Fruit fly (Drosophila melanogaster) whole organism, embryonic: ENCODE data around the gene His3.3B.

Experiments
- C15 ChIP-seq: fragments of 200-800 bp; sonication (Bioruptor generic); IDR thresholded peaks from 3 replicates; pipeline ENCODE4 v1.3.6; 2022; ENCODE audit warnings: missing biosample characterization, missing genetic modification characterization
- CG10267 ChIP-seq: fragments of 200-800 bp; sonication (Bioruptor generic); optimal IDR thresholded peaks from 2 replicates; lab custom pipeline; 2018; ENCODE audit warnings: missing biosample characterization, mild to moderate bottlenecking, missing genetic modification characterization, moderate library complexity
- CG10321 ChIP-seq: fragments of 200-800 bp; sonication (Bioruptor generic); IDR thresholded peaks from 2 replicates; pipeline ENCODE4 v1.3.6; 2022; ENCODE audit warnings: missing biosample characterization, missing genetic modification characterization
- CG12299 ChIP-seq: fragments of 200-800 bp; sonication (Bioruptor generic); optimal IDR thresholded peaks from 2 replicates; lab custom pipeline; 2018; ENCODE audit warnings: missing biosample characterization, mild to moderate bottlenecking, missing genetic modification characterization
- CG12744 ChIP-seq: fragments of 200-800 bp; sonication (Bioruptor generic); optimal IDR thresholded peaks from 2 replicates; lab custom pipeline; 2016; ENCODE audit warnings: missing biosample characterization, missing genetic modification characterization
- CG13287 ChIP-seq: fragments of 200-800 bp; sonication (Bioruptor generic); IDR thresholded peaks from 2 replicates; pipeline ENCODE4 v1.3.6; 2022; ENCODE audit warnings: missing biosample characterization, missing genetic modification characterization; ENCODE audit not compliant: partially characterized antibody
- CG13424 ChIP-seq: fragments of 200-800 bp; sonication (Bioruptor generic); optimal IDR thresholded peaks from 2 replicates; lab custom pipeline; 2019; ENCODE audit warnings: missing biosample characterization, mild to moderate bottlenecking, missing genetic modification characterization, moderate library complexity
- CG13624 ChIP-seq: fragments of 200-800 bp; sonication (Bioruptor generic); optimal IDR thresholded peaks from 2 replicates; lab custom pipeline; 2016; ENCODE audit warnings: missing biosample characterization, missing genetic modification characterization
- CG15479 ChIP-seq: fragments of 200-800 bp; sonication (Bioruptor generic); optimal IDR thresholded peaks from 3 replicates; lab custom pipeline; 2019; ENCODE audit warnings: missing biosample characterization, mild to moderate bottlenecking, missing genetic modification characterization, moderate library complexity
- CG15696 ChIP-seq: fragments of 200-800 bp; sonication (Bioruptor generic); optimal IDR thresholded peaks from 2 replicates; lab custom pipeline; 2019; ENCODE audit warnings: missing biosample characterization, mild to moderate bottlenecking, missing genetic modification characterization, moderate library complexity
- CG16815 ChIP-seq: fragments of 200-800 bp; sonication (Bioruptor generic); optimal IDR thresholded peaks from 3 replicates; lab custom pipeline; 2017; ENCODE audit warnings: missing biosample characterization, mild to moderate bottlenecking, missing genetic modification characterization
- CG18764 ChIP-seq: fragments of 200-800 bp; sonication (Bioruptor generic); optimal IDR thresholded peaks from 3 replicates; lab custom pipeline; 2016; ENCODE audit warnings: missing biosample characterization, missing genetic modification characterization
- CG30020 ChIP-seq: fragments of 200-800 bp; optimal IDR thresholded peaks from 2 replicates; lab custom pipeline; 2019; ENCODE audit warnings: missing biosample characterization, mild to moderate bottlenecking, missing genetic modification characterization, moderate library complexity
- CG32767 ChIP-seq: fragments of 200-800 bp; sonication (Bioruptor generic); IDR thresholded peaks from 2 replicates; pipeline ENCODE4 v1.3.6; 2022; ENCODE audit warnings: missing biosample characterization, missing genetic modification characterization
- CG4282 ChIP-seq: fragments of 200-800 bp; sonication (Bioruptor generic); optimal IDR thresholded peaks from 2 replicates; lab custom pipeline; 2016; ENCODE audit warnings: missing biosample characterization, missing genetic modification characterization
- CG6654 ChIP-seq: fragments of 200-800 bp; sonication (Bioruptor generic); optimal IDR thresholded peaks from 2 replicates; lab custom pipeline; 2017; ENCODE audit warnings: missing biosample characterization, mild to moderate bottlenecking, missing genetic modification characterization
- CG6683 ChIP-seq: fragments of 200-800 bp; sonication (Bioruptor generic); optimal IDR thresholded peaks from 2 replicates; lab custom pipeline; 2017; ENCODE audit warnings: missing biosample characterization, mild to moderate bottlenecking, missing genetic modification characterization, missing genetic modification reagents
- CG7786 ChIP-seq: fragments of 200-800 bp; sonication (Bioruptor generic); optimal IDR thresholded peaks from 2 replicates; lab custom pipeline; 2016; ENCODE audit warnings: missing biosample characterization, missing genetic modification characterization
- CG9817 ChIP-seq: fragments of 200-800 bp; sonication (Bioruptor generic); optimal IDR thresholded peaks from 2 replicates; lab custom pipeline; 2018; ENCODE audit warnings: missing biosample characterization, mild to moderate bottlenecking, missing genetic modification characterization, moderate library complexity
- Camta ChIP-seq: fragments of 200-800 bp; sonication (Bioruptor generic); optimal IDR thresholded peaks from 2 replicates; lab custom pipeline; 2016; ENCODE audit warnings: missing biosample characterization, missing genetic modification characterization
- CoRest ChIP-seq: fragments of 200-800 bp; sonication (Bioruptor generic); optimal IDR thresholded peaks from 3 replicates; lab custom pipeline; 2018; ENCODE audit warnings: missing biosample characterization, mild to moderate bottlenecking, missing genetic modification characterization, moderate library complexity
- D ChIP-seq, 2 experiments: fragments of 200-800 bp in 1 of 2; fragments of >200 bp in 1 of 2; sonication (Bioruptor generic) in 1 of 2; optimal IDR thresholded peaks; 2 replicates in 1 of 2; 3 replicates in 1 of 2; lab custom pipeline; 2017; ENCODE audit warnings: mild to moderate bottlenecking in 1 of 2, missing biosample characterization in 1 of 2, missing genetic modification characterization in 1 of 2, missing genetic modification reagents in 1 of 2
- Deaf1 ChIP-seq: fragments of 200-800 bp; optimal IDR thresholded peaks from 3 replicates; lab custom pipeline; 2019; ENCODE audit warnings: missing biosample characterization, mild to moderate bottlenecking, missing genetic modification characterization, moderate library complexity
- Dfd ChIP-seq, 2 experiments: fragments of >200 bp; optimal IDR thresholded peaks; 2 replicates each; lab custom pipeline; 2017; ENCODE audit warnings: missing biosample characterization in 2 of 2, missing genetic modification characterization in 2 of 2
- Ets65A ChIP-seq: fragments of 200-800 bp; sonication (Bioruptor generic); peaks from one replicate; lab custom pipeline; 2016; ENCODE audit warnings: missing biosample characterization, missing genetic modification characterization
- Neu2 ChIP-seq: fragments of 200-800 bp; sonication (Bioruptor generic); optimal IDR thresholded peaks from 3 replicates; lab custom pipeline; 2016; ENCODE audit warnings: missing biosample characterization, missing genetic modification characterization, borderline replicate concordance
- Nf-YB ChIP-seq: fragments of 200-800 bp; sonication (Bioruptor generic); optimal IDR thresholded peaks from 3 replicates; lab custom pipeline; 2019; ENCODE audit warnings: missing biosample characterization, mild to moderate bottlenecking, missing genetic modification characterization, moderate library complexity
- Nf-YC ChIP-seq: fragments of 200-800 bp; optimal IDR thresholded peaks from 3 replicates; lab custom pipeline; 2019; ENCODE audit warnings: missing biosample characterization, mild to moderate bottlenecking, missing genetic modification characterization, moderate library complexity
- Pdp1 ChIP-seq, 2 experiments: fragments of 200-800 bp; sonication (Bioruptor generic); optimal IDR thresholded peaks; 3 replicates each; lab custom pipeline; 2016; ENCODE audit warnings: missing biosample characterization in 2 of 2, missing genetic modification characterization in 2 of 2, mild to moderate bottlenecking in 1 of 2, moderate library complexity in 1 of 2
- abd-A ChIP-seq: fragments of 200-800 bp; sonication (Bioruptor generic); optimal IDR thresholded peaks from 3 replicates; lab custom pipeline; 2019; ENCODE audit warnings: missing biosample characterization, mild to moderate bottlenecking, missing genetic modification characterization, moderate library complexity
- amos ChIP-seq: fragments of 200-800 bp; sonication (Bioruptor generic); IDR thresholded peaks from 2 replicates; pipeline ENCODE4 v1.3.6; 2022; ENCODE audit warnings: missing biosample characterization, missing genetic modification characterization; ENCODE audit not compliant: partially characterized antibody
- bcd ChIP-seq: fragments of 200-800 bp; sonication (Bioruptor generic); optimal IDR thresholded peaks from 2 replicates; lab custom pipeline; 2017; ENCODE audit warnings: missing biosample characterization, mild to moderate bottlenecking, missing genetic modification characterization
- bsh ChIP-seq, 2 experiments: fragments of 200-800 bp; sonication (Bioruptor generic); optimal IDR thresholded peaks; 2 replicates each; lab custom pipeline; 2017 to 2018; ENCODE audit warnings: mild to moderate bottlenecking in 2 of 2, missing biosample characterization in 2 of 2, missing genetic modification characterization in 2 of 2, moderate library complexity in 1 of 2
- cg ChIP-seq: fragments of 200-800 bp; sonication (Bioruptor generic); optimal IDR thresholded peaks from 3 replicates; lab custom pipeline; 2019; ENCODE audit warnings: missing biosample characterization, mild to moderate bottlenecking, missing genetic modification characterization, moderate library complexity
- chinmo ChIP-seq: fragments of 200-800 bp; sonication (Bioruptor generic); IDR thresholded peaks from 4 replicates; pipeline ENCODE4 v1.3.6; 2022; ENCODE audit warnings: missing biosample characterization, missing genetic modification characterization; ENCODE audit not compliant: partially characterized antibody
- danr ChIP-seq: fragments of 200-800 bp; sonication (Bioruptor generic); IDR thresholded peaks from 2 replicates; pipeline ENCODE4 v1.3.6; 2022; ENCODE audit warnings: missing biosample characterization, missing genetic modification characterization
- ewg ChIP-seq: fragments of 200-800 bp; sonication (Bioruptor generic); optimal IDR thresholded peaks from 3 replicates; lab custom pipeline; 2017; ENCODE audit warnings: mild to moderate bottlenecking, missing biosample characterization, missing genetic modification reagents, missing genetic modification characterization
- gro ChIP-seq: fragments of 200-800 bp; sonication (Bioruptor generic); optimal IDR thresholded peaks from 2 replicates; lab custom pipeline; 2016; ENCODE audit warnings: missing biosample characterization, missing genetic modification characterization
- gsb-n ChIP-seq: fragments of 200-800 bp; sonication (Bioruptor generic); optimal IDR thresholded peaks from 3 replicates; lab custom pipeline; 2018; ENCODE audit warnings: missing biosample characterization, mild to moderate bottlenecking, missing genetic modification characterization
- h ChIP-seq: fragments of >200 bp; optimal IDR thresholded peaks from 2 replicates; lab custom pipeline; 2017
- insv ChIP-seq, 2 experiments: fragments of 200-800 bp; sonication (Bioruptor generic); optimal IDR thresholded peaks; 3 replicates each; lab custom pipeline; 2016 to 2018; ENCODE audit warnings: missing biosample characterization in 2 of 2, missing genetic modification characterization in 2 of 2
- lmd ChIP-seq: fragments of 200-800 bp; sonication (Bioruptor generic); IDR thresholded peaks from 2 replicates; pipeline ENCODE4 v1.3.6; 2022; ENCODE audit warnings: missing biosample characterization, missing genetic modification characterization
- nom ChIP-seq: fragments of 200-800 bp; sonication (Bioruptor generic); optimal IDR thresholded peaks from 2 replicates; lab custom pipeline; 2017; ENCODE audit warnings: missing biosample characterization, missing genetic modification characterization, mild to moderate bottlenecking, moderate library complexity, missing genetic modification reagents
- ranshi ChIP-seq: fragments of 200-800 bp; sonication (Bioruptor generic); IDR thresholded peaks from 2 replicates; pipeline ENCODE4 v1.3.6; 2022; ENCODE audit warnings: missing biosample characterization, missing genetic modification characterization
- sens ChIP-seq: fragments of 200-800 bp; sonication (Bioruptor generic); peaks from one replicate; lab custom pipeline; 2016; ENCODE audit warnings: missing biosample characterization, missing genetic modification characterization
- toy ChIP-seq: fragments of 200-800 bp; sonication (Bioruptor generic); IDR thresholded peaks from 2 replicates; pipeline ENCODE4 v1.3.6; 2022; ENCODE audit warnings: missing biosample characterization, missing genetic modification characterization
- trh ChIP-seq: fragments of 200-800 bp; sonication (Bioruptor generic); optimal IDR thresholded peaks from 2 replicates; lab custom pipeline; 2016; ENCODE audit warnings: missing biosample characterization, missing genetic modification characterization
- vvl ChIP-seq: fragments of 200-800 bp; sonication (Bioruptor generic); IDR thresholded peaks from 2 replicates; pipeline ENCODE4 v1.3.6; 2022; ENCODE audit warnings: missing biosample characterization, missing genetic modification characterization

Gene His3.3B

dm6 chrX:9155715-9156387, 618 bp downstream of the His3.3B start (continued):
- TF ChIP-seq D (optimal IDR thresholded peaks at IDR 0.05; lab: Kevin White, UChicago), result no peak
- TF ChIP-seq D (GFP tag; optimal IDR thresholded peaks at IDR 0.05; lab: Kevin White, UChicago), result peak; percentile 4
- TF ChIP-seq cg (GFP tag; lab: Kevin White, UChicago), result peak; percentile 69
- TF ChIP-seq ewg (GFP tag; lab: Kevin White, UChicago), result peak; percentile 71
- TF ChIP-seq chinmo, result peak; percentile 86; the same call in 3 of the 4 replicates
- TF ChIP-seq CG18764 (GFP tag; lab: Kevin White, UChicago), result no peak
- peak; percentile 94 for TF ChIP-seq CG10321 (GFP tag; lab: Robert Waterston, UW)
- TF ChIP-seq Neu2, result no peak
- TF ChIP-seq CG15479, result peak; percentile 46
- peak in 1 of 2 experiments; percentile 96 for TF ChIP-seq Pdp1 (GFP tag; optimal IDR thresholded peaks at IDR 0.05; lab: Kevin White, UChicago)
- TF ChIP-seq Nf-YC (tag; lab: Kevin White, UChicago), result peak; percentile 45
- TF ChIP-seq nom, result peak; percentile 49
- peak; percentile 88 for TF ChIP-seq abd-A (tag; lab: Kevin White, UChicago)
- TF ChIP-seq trh (GFP tag; lab: Kevin White, UChicago), result no peak
- TF ChIP-seq CG13287, result no peak
- peak; percentile 48 for TF ChIP-seq sens (GFP tag; lab: Kevin White, UChicago)
- TF ChIP-seq Ets65A (GFP tag; lab: Kevin White, UChicago), result peak; percentile 4
- peak; percentile 81 for TF ChIP-seq Deaf1 (tag; lab: Kevin White, UChicago)
- peak; percentile 89 for TF ChIP-seq CG32767 (GFP tag; lab: Robert Waterston, UW)
- peak in 1 of 2 experiments; percentile 30 for TF ChIP-seq bsh (GFP tag; optimal IDR thresholded peaks at IDR 0.05; lab: Kevin White, UChicago)
- peak; percentile 93 for TF ChIP-seq CG13624
- TF ChIP-seq amos (GFP tag; lab: Robert Waterston, UW), result 0 out of 2 replicates have a peak, but pooled peaks have one; percentile 15
- no peak for TF ChIP-seq CG4282 (GFP tag; lab: Kevin White, UChicago)

- TF ChIP-seq toy (GFP tag; lab: Robert Waterston, UW) (no peak), CG7786 (GFP tag; lab: Kevin White, UChicago) (no peak), Neu2 (no peak), CoRest (tag; lab: Kevin White, UChicago) (peak; percentile 58), CG9817 (peak; percentile 55), CG13424 (tag; lab: Kevin White, UChicago) (peak; percentile 72), CG16815 (GFP tag; lab: Kevin White, UChicago) (peak; percentile 14), insv (GFP tag; optimal IDR thresholded peaks at IDR 0.05; lab: Kevin White, UChicago) (peak in 1 of 2 experiments; percentile 2), CG10267 (tag; lab: Kevin White, UChicago) (peak; percentile 68), CG6683 (GFP tag; lab: Kevin White, UChicago) (peak; percentile 9), Nf-YB (no peak), bcd (GFP tag; lab: Kevin White, UChicago) (peak; percentile 51), CG15696 (tag; lab: Kevin White, UChicago) (peak; percentile 81), CG30020 (no peak), gsb-n (peak; percentile 9), ranshi (GFP tag; lab: Robert Waterston, UW) (0 out of 2 replicates have a peak, but pooled peaks have one; percentile 39), C15 (no peak), CG6654 (peak; percentile 24), danr (GFP tag; lab: Robert Waterston, UW) (no peak), Camta (peak; percentile 38), CG12299 (tag; lab: Kevin White, UChicago) (peak; percentile 19), h (lab: Kevin White, UChicago) (no peak), CG12744 (GFP tag; lab: Kevin White, UChicago) (peak; percentile 42), gro (peak; percentile 29), lmd (GFP tag; lab: Robert Waterston, UW) (peak; percentile 48; the same call in 1 of the 2 replicates), vvl (GFP tag; lab: Robert Waterston, UW) (peak; percentile 42; the same call in 1 of the 2 replicates), Dfd (GFP tag; optimal IDR thresholded peaks at IDR 0.05; lab: Kevin White, UChicago) (no peak)
These were observed 1.3 kb downstream of the His3.3B start for dm6 chrX:9155134-9155533.
